Fruit fly (Drosophila melanogaster): ENCODE measurements around the gene armi.

DNA sequence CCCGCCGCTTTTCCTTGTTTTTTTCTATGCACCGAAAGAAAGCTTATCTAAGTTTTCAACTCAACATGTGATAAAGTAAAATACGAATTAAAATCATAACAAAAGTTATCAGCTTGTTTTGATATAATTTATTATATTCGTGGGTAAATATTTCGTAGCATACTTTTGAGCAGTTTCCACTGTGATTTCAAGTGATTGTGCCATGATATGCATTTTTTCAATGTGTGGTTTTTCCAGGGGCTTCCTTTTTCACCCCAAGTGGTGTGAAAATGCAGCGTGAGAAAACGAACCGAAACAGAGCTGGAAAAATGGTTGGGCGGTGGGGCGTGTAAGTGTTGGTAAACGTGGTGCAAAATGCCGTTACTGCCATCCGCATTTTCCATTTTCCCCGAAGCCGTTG lies 42.1 kb downstream of the armi start:
- no peak for TF ChIP-seq svp (GFP tag)
- TF ChIP-seq Gug (GFP tag; IDR thresholded peaks at IDR 0.05) = no peak
- no peak for TF ChIP-seq OdsH (GFP tag; optimal IDR thresholded peaks at IDR 0.05)
- no peak for TF ChIP-seq CG10669 (GFP tag; optimal IDR thresholded peaks at IDR 0.05)
- no peak for TF ChIP-seq Sox102F (GFP tag; optimal IDR thresholded peaks at IDR 0.05)
- no peak for TF ChIP-seq CG1621 (tag; optimal IDR thresholded peaks at IDR 0.05)
- no peak for TF ChIP-seq spab (GFP tag; optimal IDR thresholded peaks at IDR 0.05)
- no peak for TF ChIP-seq CG6854 (GFP tag; optimal IDR thresholded peaks at IDR 0.05)
- no peak for TF ChIP-seq ss (GFP tag; optimal IDR thresholded peaks at IDR 0.05)
- no peak for TF ChIP-seq CG4318 (GFP tag; optimal IDR thresholded peaks at IDR 0.05)
- TF ChIP-seq vri (GFP tag; optimal IDR thresholded peaks at IDR 0.05) = no peak
